Worm (Caenorhabditis elegans): Measurements from ENCODE around the gene C49F8.15.

- peak; percentile 4 for TF ChIP-seq rnt-1 (tag; optimal IDR thresholded peaks at IDR 0.05)
- TF ChIP-seq ama-1 (optimal IDR thresholded peaks at IDR 0.05): no peak
- no peak for TF ChIP-seq ztf-4 (tag; optimal IDR thresholded peaks at IDR 0.05)
- TF ChIP-seq mab-9 (GFP tag; IDR thresholded peaks at IDR 0.05): no peak
These were observed 38.9 kb upstream of the C49F8.15 start for ce11 chrX:13401311-13401710.
